Worm (Caenorhabditis elegans) whole organism, L1 larva: ENCODE measurements around the gene icap-1.

Experiments used
- C04F5.9 ChIP-seq: sonication (generic microtip); optimal IDR thresholded peaks from 2 replicates; lab custom pipeline; 2016; ENCODE audit warnings: missing genetic modification characterization, missing compliant biosample characterization
- C34B4.2 ChIP-seq: sonication (generic microtip); optimal IDR thresholded peaks from 2 replicates; lab custom pipeline; 2017; ENCODE audit warnings: mild to moderate bottlenecking, missing genetic modification characterization, missing compliant biosample characterization
- Y116A8C.19 ChIP-seq: sonication (generic microtip); optimal IDR thresholded peaks from 2 replicates; lab custom pipeline; 2016; ENCODE audit warnings: missing compliant biosample characterization, missing genetic modification characterization, borderline replicate concordance
- aha-1 ChIP-seq: fragments of 150-350 bp; optimal IDR thresholded peaks from 2 replicates; lab custom pipeline; 2014; ENCODE audit warnings: missing biosample characterization, missing genetic modification characterization
- alr-1 ChIP-seq: fragments of 200-800 bp; sonication (Bioruptor generic); optimal IDR thresholded peaks from 2 replicates; lab custom pipeline; 2018; ENCODE audit warnings: borderline replicate concordance, mild to moderate bottlenecking, missing genetic modification characterization, missing compliant biosample characterization
- aly-2 ChIP-seq: fragments of 150-350 bp; optimal IDR thresholded peaks from 2 replicates; lab custom pipeline; 2014; ENCODE audit warnings: missing biosample characterization, missing genetic modification characterization
- ama-1 ChIP-seq: fragments of 150-350 bp; optimal IDR thresholded peaks from 2 replicates; lab custom pipeline; 2014
- blmp-1 ChIP-seq: fragments of 150-350 bp; optimal IDR thresholded peaks from 2 replicates; lab custom pipeline; 2014; ENCODE audit warnings: missing biosample characterization, missing genetic modification characterization
- ceh-63 ChIP-seq: fragments of 200-800 bp; sonication (Bioruptor generic); optimal IDR thresholded peaks from 2 replicates; lab custom pipeline; 2018; ENCODE audit warnings: mild to moderate bottlenecking, missing genetic modification characterization, missing compliant biosample characterization
- ceh-8 ChIP-seq: fragments of 200-800 bp; sonication (Bioruptor generic); optimal IDR thresholded peaks from 2 replicates; lab custom pipeline; 2018; ENCODE audit warnings: mild to moderate bottlenecking, missing genetic modification characterization, moderate library complexity, missing compliant biosample characterization
- ceh-82 ChIP-seq, 3 experiments: fragments of 150-350 bp in 1 of 3; sonication (generic microtip) in 2 of 3; optimal IDR thresholded peaks; 2 replicates each; lab custom pipeline; 2014 to 2017; ENCODE audit warnings: missing biosample characterization in 3 of 3, missing genetic modification characterization in 3 of 3
- ceh-88 ChIP-seq: fragments of 200-800 bp; sonication (Bioruptor generic); IDR thresholded peaks from 2 replicates; pipeline ENCODE4 v1.3.6; 2022; ENCODE audit warnings: missing genetic modification characterization, missing compliant biosample characterization
- ceh-90 ChIP-seq: sonication (generic microtip); optimal IDR thresholded peaks from 2 replicates; lab custom pipeline; 2016; ENCODE audit warnings: missing genetic modification characterization, missing compliant biosample characterization
- dpl-1 ChIP-seq, 3 experiments: fragments of 150-350 bp in 2 of 3; sonication (generic microtip) in 1 of 3; optimal IDR thresholded peaks; 2 replicates each; lab custom pipeline; 2014 to 2017; ENCODE audit warnings: missing biosample characterization in 3 of 3, missing genetic modification characterization in 3 of 3, missing genetic modification reagents in 3 of 3
- dsc-1 ChIP-seq: sonication (generic microtip); optimal IDR thresholded peaks from 2 replicates; lab custom pipeline; 2016; ENCODE audit warnings: mild to moderate bottlenecking, missing genetic modification characterization, missing compliant biosample characterization
- egl-27 ChIP-seq, 2 experiments: fragments of 150-350 bp in 1 of 2; sonication (generic microtip); optimal IDR thresholded peaks; 3 replicates each; lab custom pipeline; 2017 to 2018; ENCODE audit warnings: missing biosample characterization in 2 of 2, missing genetic modification characterization in 2 of 2, missing genetic modification reagents in 2 of 2
- ets-5 ChIP-seq: fragments of 200-800 bp; sonication (Bioruptor generic); IDR thresholded peaks from 2 replicates; pipeline ENCODE4 v1.3.6; 2022; ENCODE audit warnings: missing genetic modification characterization, missing compliant biosample characterization
- grh-1 ChIP-seq: fragments of 200-800 bp; sonication (Bioruptor generic); IDR thresholded peaks from 2 replicates; pipeline ENCODE4 v1.3.6; 2022; ENCODE audit warnings: missing genetic modification reagents, missing genetic modification characterization, missing compliant biosample characterization
- isw-1 ChIP-seq: fragments of 200-800 bp; sonication (Bioruptor generic); IDR thresholded peaks from 2 replicates; pipeline ENCODE4 v1.3.6; 2022; ENCODE audit warnings: missing genetic modification characterization, missing compliant biosample characterization
- lin-14 ChIP-seq: fragments of 200-800 bp; sonication (Bioruptor generic); optimal IDR thresholded peaks from 2 replicates; lab custom pipeline; 2018; ENCODE audit warnings: mild to moderate bottlenecking, missing genetic modification characterization, moderate library complexity, missing compliant biosample characterization
- lin-15B ChIP-seq: fragments of 150-350 bp; sonication (generic microtip); optimal IDR thresholded peaks from 3 replicates; lab custom pipeline; 2014; ENCODE audit warnings: missing biosample characterization, missing genetic modification characterization
- lin-35 ChIP-seq, 2 experiments: fragments of 150-350 bp; optimal IDR thresholded peaks; 2 replicates each; lab custom pipeline; 2014; ENCODE audit warnings: missing biosample characterization in 2 of 2, missing genetic modification characterization in 2 of 2, missing genetic modification reagents in 2 of 2
- lir-3 ChIP-seq: sonication (generic microtip); optimal IDR thresholded peaks from 2 replicates; lab custom pipeline; 2016; ENCODE audit warnings: mild to moderate bottlenecking, missing genetic modification characterization, moderate library complexity, missing compliant biosample characterization; ENCODE audit not compliant: poor library complexity
- mab-9 ChIP-seq: fragments of 200-800 bp; sonication (Bioruptor generic); IDR thresholded peaks from 2 replicates; pipeline ENCODE4 v1.3.6; 2022; ENCODE audit warnings: missing genetic modification reagents, missing genetic modification characterization, missing compliant biosample characterization
- mdl-1 ChIP-seq, 2 experiments: fragments of 150-350 bp; optimal IDR thresholded peaks; 2 replicates each; lab custom pipeline; 2014 to 2017; ENCODE audit warnings: missing biosample characterization in 2 of 2, missing genetic modification characterization in 2 of 2, inconsistent platforms in 1 of 2
- mef-2 ChIP-seq: fragments of 150-350 bp; optimal IDR thresholded peaks from 2 replicates; lab custom pipeline; 2014; ENCODE audit warnings: missing biosample characterization, missing genetic modification characterization
- mep-1 ChIP-seq: fragments of 150-350 bp; optimal IDR thresholded peaks from 2 replicates; lab custom pipeline; 2014; ENCODE audit warnings: missing biosample characterization, missing genetic modification characterization
- nhr-12 ChIP-seq: sonication (generic microtip); optimal IDR thresholded peaks from 2 replicates; lab custom pipeline; 2017; ENCODE audit warnings: missing biosample characterization, missing genetic modification characterization
- nhr-19 ChIP-seq: fragments of 200-800 bp; sonication (Bioruptor generic); conservative IDR thresholded peaks from 2 replicates; pipeline ENCODE4 v1.3.6; 2022; ENCODE audit warnings: missing genetic modification characterization, missing compliant biosample characterization
- nhr-20 ChIP-seq: sonication (generic microtip); optimal IDR thresholded peaks from 2 replicates; lab custom pipeline; 2016; ENCODE audit warnings: mild to moderate bottlenecking, missing genetic modification characterization, missing compliant biosample characterization
- nhr-237 ChIP-seq: fragments of 150-350 bp; optimal IDR thresholded peaks from 2 replicates; lab custom pipeline; 2014; ENCODE audit warnings: missing biosample characterization, missing genetic modification characterization
- nhr-76 ChIP-seq: sonication (generic microtip); optimal IDR thresholded peaks from 2 replicates; lab custom pipeline; 2017; ENCODE audit warnings: missing biosample characterization, missing genetic modification characterization
- nhr-84 ChIP-seq: sonication (generic microtip); optimal IDR thresholded peaks from 2 replicates; lab custom pipeline; 2017; ENCODE audit warnings: missing biosample characterization, missing genetic modification characterization
- nhr-90 ChIP-seq: sonication (generic microtip); optimal IDR thresholded peaks from 2 replicates; lab custom pipeline; 2016; ENCODE audit warnings: mild to moderate bottlenecking, missing genetic modification characterization, missing compliant biosample characterization; ENCODE audit not compliant: poor library complexity
- sptf-1 ChIP-seq: fragments of 150-350 bp; optimal IDR thresholded peaks from 2 replicates; lab custom pipeline; 2014; ENCODE audit warnings: missing biosample characterization, missing genetic modification characterization
- sup-37 ChIP-seq: fragments of 200-800 bp; sonication (Bioruptor generic); optimal IDR thresholded peaks from 2 replicates; lab custom pipeline; 2018; ENCODE audit warnings: mild to moderate bottlenecking, missing genetic modification characterization, missing compliant biosample characterization
- swsn-7 ChIP-seq: sonication (generic microtip); optimal IDR thresholded peaks from 2 replicates; lab custom pipeline; 2016; ENCODE audit warnings: missing genetic modification characterization, missing compliant biosample characterization
- tlp-1 ChIP-seq: fragments of 150-350 bp; optimal IDR thresholded peaks from 2 replicates; lab custom pipeline; 2014; ENCODE audit warnings: missing biosample characterization, missing genetic modification characterization
- unc-130 ChIP-seq: fragments of 150-350 bp; optimal IDR thresholded peaks from 2 replicates; lab custom pipeline; 2017; ENCODE audit warnings: missing biosample characterization, missing genetic modification characterization, inconsistent platforms
- unc-30 ChIP-seq: sonication (generic microtip); optimal IDR thresholded peaks from 2 replicates; lab custom pipeline; 2017; ENCODE audit warnings: missing biosample characterization, missing genetic modification characterization
- unc-62 ChIP-seq: fragments of 150-350 bp; optimal IDR thresholded peaks from 2 replicates; lab custom pipeline; 2014; ENCODE audit warnings: missing biosample characterization, missing genetic modification reagents, missing genetic modification characterization
- zag-1 ChIP-seq: fragments of 150-350 bp; optimal IDR thresholded peaks from 2 replicates; lab custom pipeline; 2014; ENCODE audit warnings: missing biosample characterization, missing genetic modification characterization

Gene icap-1

DNA sequence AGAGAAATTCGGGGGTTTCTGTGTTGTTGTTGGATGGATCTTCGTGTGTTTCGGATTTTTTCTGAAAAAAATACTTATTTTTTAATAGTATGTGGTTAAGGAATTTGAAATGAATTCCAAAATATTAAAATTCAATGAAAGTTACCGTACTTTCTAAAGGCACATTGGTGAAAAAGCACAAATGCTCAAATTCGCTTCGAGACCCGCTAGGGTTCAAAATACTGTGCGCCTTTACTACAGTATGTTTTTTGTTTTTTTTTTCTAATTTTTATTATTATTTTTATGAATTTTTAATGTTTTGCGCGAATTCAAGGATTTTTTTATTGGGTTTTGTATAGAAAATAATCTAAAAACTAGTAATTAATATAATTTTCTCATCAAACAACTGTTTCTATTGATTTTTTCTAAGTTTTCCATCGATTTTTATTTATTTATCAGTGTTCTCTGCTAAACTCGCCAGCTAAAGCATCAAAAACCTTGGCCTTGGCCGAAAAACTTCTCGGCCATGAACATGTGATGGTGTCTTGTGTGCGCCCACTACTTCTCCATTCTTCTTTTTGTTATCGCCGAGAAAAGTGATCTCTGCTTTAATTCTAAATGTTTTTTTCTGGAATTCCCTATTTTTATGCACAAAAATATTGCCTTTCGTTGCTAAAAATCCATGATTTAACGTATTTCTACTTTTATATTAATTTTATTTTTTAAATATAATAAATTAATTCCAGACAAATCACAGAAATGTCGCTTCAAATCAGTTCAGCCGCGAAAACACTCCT, 3.3 kb downstream of the icap-1 start, which contains the start of gene iscu-1 (continued):
- no peak for TF ChIP-seq ceh-63
- no peak for TF ChIP-seq mab-9 (GFP tag; lab: Robert Waterston, UW)
- no peak for TF ChIP-seq sup-37 (GFP tag; lab: Kevin White, UChicago)
- TF ChIP-seq ceh-90 (tag; lab: Kevin White, UChicago): peak; percentile 72
- TF ChIP-seq C04F5.9 (tag; lab: Kevin White, UChicago): no peak
- peak; percentile 77 for TF ChIP-seq lir-3 (tag; lab: Kevin White, UChicago)
- peak; percentile 1 for TF ChIP-seq unc-130
- no peak for TF ChIP-seq ceh-8
- TF ChIP-seq swsn-7 (tag; lab: Kevin White, UChicago): no peak
- no peak for TF ChIP-seq nhr-12
- TF ChIP-seq lin-14 (GFP tag; lab: Kevin White, UChicago): peak; percentile 64
- TF ChIP-seq egl-27 (tag; optimal IDR thresholded peaks at IDR 0.05; lab: Kevin White, UChicago): no peak
- TF ChIP-seq ceh-88 (GFP tag; lab: Robert Waterston, UW): no peak
- TF ChIP-seq isw-1: no peak; the same call in 1 of the 2 replicates
- peak in 1 of 2 experiments; percentile 1 for TF ChIP-seq mdl-1 (tag; optimal IDR thresholded peaks at IDR 0.05; lab: Kevin White, UChicago)
- no peak for TF ChIP-seq aly-2 (tag; lab: Kevin White, UChicago)
- no peak for TF ChIP-seq nhr-84 (tag; lab: Kevin White, UChicago)
- TF ChIP-seq dsc-1 (tag; lab: Kevin White, UChicago): peak; percentile 0
- TF ChIP-seq blmp-1: no peak
- TF ChIP-seq nhr-20 (tag; lab: Kevin White, UChicago): peak; percentile 44
- TF ChIP-seq nhr-237 (tag; lab: Kevin White, UChicago): no peak
- TF ChIP-seq zag-1 (tag; lab: Kevin White, UChicago): no peak
- no peak for TF ChIP-seq C34B4.2 (tag; lab: Kevin White, UChicago)
- no peak for TF ChIP-seq ets-5
- no peak for TF ChIP-seq nhr-76 (tag; lab: Kevin White, UChicago)
- no peak for TF ChIP-seq nhr-19 (GFP tag; lab: Robert Waterston, UW)
- TF ChIP-seq Y116A8C.19 (tag; lab: Kevin White, UChicago): no peak
- no peak for TF ChIP-seq tlp-1 (tag; lab: Kevin White, UChicago)
- no peak for TF ChIP-seq sptf-1 (tag; lab: Kevin White, UChicago)
- peak; percentile 36 for TF ChIP-seq lin-15B

DNA sequence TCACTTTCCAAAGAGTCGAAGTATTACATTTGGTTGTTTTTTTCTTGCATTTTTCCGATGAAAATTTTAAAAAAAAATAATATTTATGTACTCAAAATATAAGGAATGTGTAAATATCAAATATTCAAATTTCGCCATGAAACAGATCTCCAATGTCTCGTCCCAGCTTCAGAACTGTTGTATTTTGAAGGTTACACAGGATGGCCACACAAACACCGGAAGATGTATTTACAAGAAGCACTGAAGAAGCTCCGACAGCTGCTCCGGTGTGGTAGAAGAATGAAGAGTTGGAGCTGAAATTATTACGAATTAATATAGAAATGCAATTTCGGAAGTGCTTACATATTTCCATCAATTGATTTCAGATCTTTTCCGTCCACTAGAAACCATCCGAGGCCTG, 4.4 kb downstream of the icap-1 start:
- TF ChIP-seq nhr-90 (tag; lab: Kevin White, UChicago) (no peak), egl-27 (tag; optimal IDR thresholded peaks at IDR 0.05; lab: Kevin White, UChicago) (no peak), alr-1 (no peak), C34B4.2 (tag; lab: Kevin White, UChicago) (no peak), mef-2 (tag; lab: Kevin White, UChicago) (no peak), dpl-1 (GFP tag; optimal IDR thresholded peaks at IDR 0.05; lab: Kevin White, UChicago) (no peak), lin-35 (GFP tag; optimal IDR thresholded peaks at IDR 0.05; lab: Kevin White, UChicago) (no peak), lir-3 (tag; lab: Kevin White, UChicago) (no peak), unc-62 (GFP tag; lab: Kevin White, UChicago) (no peak), grh-1 (GFP tag; lab: Robert Waterston, UW) (no peak), mep-1 (no peak), tlp-1 (tag; lab: Kevin White, UChicago) (no peak), ama-1 (no peak), unc-30 (tag; lab: Kevin White, UChicago) (no peak), ceh-82 (tag; optimal IDR thresholded peaks at IDR 0.05; lab: Kevin White, UChicago) (no peak), aha-1 (no peak)
